Fruit fly (Drosophila melanogaster) whole organism, adult: ENCODE results near the gene Mo25.

Experiments
- CG11617 ChIP-seq: fragments of 200-800 bp; sonication (Bioruptor generic); optimal IDR thresholded peaks from 2 replicates; lab custom pipeline; 2017; ENCODE audit warnings: mild to moderate bottlenecking, missing biosample characterization, missing genetic modification reagents, missing genetic modification characterization
- CG1620 ChIP-seq: fragments of 200-800 bp; sonication (Bioruptor generic); optimal IDR thresholded peaks from 2 replicates; lab custom pipeline; 2016; ENCODE audit warnings: missing biosample characterization, missing genetic modification characterization
- CG5204 ChIP-seq: fragments of 200-800 bp; sonication (Bioruptor generic); optimal IDR thresholded peaks from 2 replicates; lab custom pipeline; 2016; ENCODE audit warnings: missing biosample characterization, missing genetic modification characterization
- Hr96 ChIP-seq: fragments of 200-800 bp; sonication (Bioruptor generic); optimal IDR thresholded peaks from 2 replicates; lab custom pipeline; 2016; ENCODE audit warnings: missing biosample characterization, missing genetic modification characterization
- cnc ChIP-seq, 2 experiments: fragments of >200 bp; optimal IDR thresholded peaks; 2 replicates each; lab custom pipeline; 2017
- kay ChIP-seq: fragments of 200-800 bp; sonication (Bioruptor generic); peaks from one replicate; lab custom pipeline; 2016; ENCODE audit warnings: missing biosample characterization, missing genetic modification characterization, borderline replicate concordance
- ovo ChIP-seq: fragments of 200-800 bp; sonication (Bioruptor generic); optimal IDR thresholded peaks from 2 replicates; lab custom pipeline; 2016; ENCODE audit warnings: missing biosample characterization, missing genetic modification characterization
- toe ChIP-seq: fragments of 200-800 bp; sonication (Bioruptor generic); optimal IDR thresholded peaks from 2 replicates; lab custom pipeline; 2016; ENCODE audit warnings: missing biosample characterization, missing genetic modification characterization

DNA sequence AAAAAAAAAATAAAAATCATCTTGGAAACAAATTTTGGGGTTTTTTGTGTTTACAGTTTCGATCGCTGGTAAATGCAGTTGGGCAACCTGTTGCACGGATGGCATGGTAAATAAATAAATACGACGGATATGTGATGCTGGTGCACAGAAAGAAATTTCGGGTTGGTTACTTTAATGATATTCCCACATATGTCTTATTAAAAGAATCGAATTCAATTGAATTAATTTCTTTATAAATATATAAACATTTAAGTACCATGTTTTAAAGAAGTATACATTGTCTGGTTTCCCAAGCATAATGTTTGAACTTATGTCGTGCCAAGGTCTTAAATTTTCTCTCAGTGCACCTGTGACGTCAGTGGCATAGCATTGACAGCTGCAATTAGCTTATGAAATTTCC is 47.8 kb downstream of the Mo25 start:
- no peak for TF ChIP-seq CG5204 (GFP tag; lab: Kevin White, UChicago)
- no peak for TF ChIP-seq toe (GFP tag; lab: Kevin White, UChicago)
- no peak for TF ChIP-seq CG11617 (GFP tag; lab: Kevin White, UChicago)
- TF ChIP-seq cnc (optimal IDR thresholded peaks at IDR 0.05; lab: Kevin White, UChicago), result no peak
- TF ChIP-seq ovo (GFP tag; lab: Kevin White, UChicago), result no peak
- no peak for TF ChIP-seq kay
- TF ChIP-seq CG1620 (GFP tag; lab: Kevin White, UChicago), result no peak
- TF ChIP-seq Hr96 (GFP tag; lab: Kevin White, UChicago), result no peak
